Worm (Caenorhabditis elegans): ENCODE measurements around the gene let-70.

The let-70 gene

DNA sequence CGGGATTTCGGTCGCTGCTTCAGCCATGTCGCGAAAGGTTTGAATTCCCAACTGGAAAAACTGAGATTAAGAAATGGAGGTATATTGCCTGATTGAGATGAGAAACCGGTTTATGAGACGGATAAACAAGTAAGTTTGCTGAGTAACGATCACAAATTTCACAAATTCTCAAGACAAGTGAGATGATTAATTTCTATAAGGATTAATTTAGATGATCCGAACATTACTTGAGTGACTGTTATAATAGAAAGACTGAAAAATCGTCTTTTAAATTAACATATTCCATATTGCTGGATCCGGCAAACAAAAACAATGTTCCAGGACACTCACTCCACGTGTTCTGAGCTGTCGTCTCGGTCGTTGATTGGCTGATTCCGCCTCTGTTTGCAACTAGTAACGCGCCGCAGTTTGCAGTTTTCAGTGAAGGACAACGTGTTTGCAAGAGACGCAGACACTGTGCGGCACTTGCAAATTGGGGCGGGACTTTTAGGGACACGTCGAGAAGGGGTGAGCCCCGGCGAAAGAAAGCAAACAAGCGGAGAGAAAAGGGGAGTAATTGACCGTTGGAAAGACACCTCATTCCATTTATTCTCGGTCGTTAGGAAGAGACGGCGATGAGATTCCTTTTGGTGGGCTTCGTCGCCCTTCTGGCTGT is 36.9 kb upstream of the let-70 start, which contains the start of the genes imp-2 and enpl-1 (continued):
- TF ChIP-seq unc-39 (tag; optimal IDR thresholded peaks at IDR 0.05) (no peak), F37D6.2 (tag; optimal IDR thresholded peaks at IDR 0.05) (peak; percentile 63), ceh-28 (tag; optimal IDR thresholded peaks at IDR 0.05) (no peak), hif-1 (tag; optimal IDR thresholded peaks at IDR 0.05) (peak; percentile 18 to 69), Y48G9A.11 (GFP tag; IDR thresholded peaks at IDR 0.05) (no peak), spr-3 (GFP tag; optimal IDR thresholded peaks at IDR 0.05) (peak; percentile 11), php-3 (GFP tag; IDR thresholded peaks at IDR 0.05) (peak; percentile 69; the same call in 1 of the 2 replicates), fos-1 (tag; optimal IDR thresholded peaks at IDR 0.05) (no peak), lim-7 (GFP tag; IDR thresholded peaks at IDR 0.05) (peak; percentile 17; the same call in 1 of the 2 replicates), skn-1 (tag; optimal IDR thresholded peaks at IDR 0.05) (no peak), lsy-2 (tag; optimal IDR thresholded peaks at IDR 0.05) (peak; percentile 85 to 96), dpl-1 (GFP tag; optimal IDR thresholded peaks at IDR 0.05) (peak; percentile 78), unc-62 (GFP tag; optimal IDR thresholded peaks at IDR 0.05 in 1 of 2) (peak in 1 of 2 experiments; percentile 96), unc-62 (tag; optimal IDR thresholded peaks at IDR 0.05) (no peak), Y5F2A.4 (GFP tag; optimal IDR thresholded peaks at IDR 0.05) (no peak), sdz-12 (GFP tag; optimal IDR thresholded peaks at IDR 0.05) (no peak), nhr-77 (tag; optimal IDR thresholded peaks at IDR 0.05) (peak; percentile 77), ceh-62 (tag; optimal IDR thresholded peaks at IDR 0.05) (no peak), nhr-28 (tag; optimal IDR thresholded peaks at IDR 0.05) (peak; percentile 73), mxl-2 (GFP tag; conservative IDR thresholded peaks at IDR 0.05) (no peak), duxl-1 (tag; optimal IDR thresholded peaks at IDR 0.05; ENCODE audit: poor library complexity) (peak; percentile 53), F44E2.7 (GFP tag; IDR thresholded peaks at IDR 0.05) (no peak), dmd-8 (GFP tag; IDR thresholded peaks at IDR 0.05) (0 out of 2 replicates have a peak, but pooled peaks have one; percentile 53), attf-4 (tag; optimal IDR thresholded peaks at IDR 0.05) (no peak), cey-2 (tag; optimal IDR thresholded peaks at IDR 0.05; ENCODE audit: borderline replicate concordance, insufficient read depth) (no peak), zip-2 (tag; optimal IDR thresholded peaks at IDR 0.05) (peak; percentile 43), snpc-4 (tag; optimal IDR thresholded peaks at IDR 0.05) (no peak)

DNA sequence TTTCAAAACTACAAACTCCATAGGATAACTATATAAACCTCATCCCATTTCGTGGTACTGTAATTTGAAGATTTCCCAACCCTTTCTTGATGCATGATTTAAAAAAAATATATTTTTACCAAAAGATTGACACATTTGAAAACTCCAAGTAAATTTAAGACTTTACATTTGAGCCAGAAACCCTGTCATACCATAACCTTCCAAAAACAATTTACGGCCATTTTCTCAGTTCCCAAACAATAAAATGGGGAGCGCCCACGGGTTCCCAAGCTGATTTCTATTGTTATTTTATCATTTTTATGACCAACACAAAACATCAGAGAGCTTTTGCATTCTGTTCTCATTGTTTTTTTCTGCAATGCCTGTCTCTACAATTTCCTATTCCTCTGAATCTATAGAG is 30.6 kb upstream of the let-70 start, which contains the start of gene clc-9:
Gene clc-9 (plus strand): TSS at position 301 of the 400 bp plus-strand sequence.
- TF ChIP-seq T26A8.4 (GFP tag; IDR thresholded peaks at IDR 0.05) (no peak), egl-27 (tag; optimal IDR thresholded peaks at IDR 0.05) (no peak), attf-4 (tag; optimal IDR thresholded peaks at IDR 0.05) (no peak), lin-1 (GFP tag; IDR thresholded peaks at IDR 0.05) (no peak), D1046.2 (GFP tag; IDR thresholded peaks at IDR 0.05) (no peak), mxl-2 (GFP tag; conservative IDR thresholded peaks at IDR 0.05) (no peak), ceh-28 (tag; optimal IDR thresholded peaks at IDR 0.05) (no peak), ceh-32 (tag; optimal IDR thresholded peaks at IDR 0.05; ENCODE audit: poor library complexity) (no peak), rbr-2 (tag; optimal IDR thresholded peaks at IDR 0.05) (no peak), lim-7 (GFP tag; IDR thresholded peaks at IDR 0.05) (no peak), ces-1 (GFP tag; optimal IDR thresholded peaks at IDR 0.05) (no peak), daf-19 (GFP tag; conservative IDR thresholded peaks at IDR 0.05) (no peak), lin-39 (tag; optimal IDR thresholded peaks at IDR 0.05) (no peak), lin-38 (GFP tag; IDR thresholded peaks at IDR 0.05) (no peak), hlh-30 (tag; optimal IDR thresholded peaks at IDR 0.05; ENCODE audit: insufficient read depth) (no peak), F37D6.2 (tag; optimal IDR thresholded peaks at IDR 0.05) (no peak), aha-1 (tag) (no peak)

Measured in whole organism, L4 larva.